Worm (Caenorhabditis elegans) whole organism, L4 larva: ENCODE data around the gene lpr-6.

Experiments
- ZK546.5 ChIP-seq, 2 experiments: sonication (generic microtip); optimal IDR thresholded peaks; 2 replicates each; lab custom pipeline; 2017; ENCODE audit warnings: missing biosample characterization in 2 of 2, missing genetic modification characterization in 2 of 2
- attf-4 ChIP-seq: sonication (generic microtip); optimal IDR thresholded peaks from 3 replicates; lab custom pipeline; 2017; ENCODE audit warnings: missing biosample characterization, missing genetic modification characterization
- lin-39 ChIP-seq: fragments of 150-350 bp; optimal IDR thresholded peaks from 2 replicates; lab custom pipeline; 2014; ENCODE audit warnings: missing biosample characterization, missing genetic modification reagents, missing genetic modification characterization
- lsy-2 ChIP-seq, 2 experiments: fragments of 150-350 bp in 1 of 2; sonication (generic microtip) in 1 of 2; optimal IDR thresholded peaks; 2 replicates each; lab custom pipeline; 2014 to 2017; ENCODE audit warnings: missing biosample characterization in 2 of 2, missing genetic modification characterization in 2 of 2
- madf-9 ChIP-seq: fragments of 200-800 bp; sonication (Bioruptor generic); conservative IDR thresholded peaks from 2 replicates; pipeline ENCODE4 v1.3.6; 2022; ENCODE audit warnings: missing genetic modification reagents, missing genetic modification characterization, missing compliant biosample characterization
- mep-1 ChIP-seq: fragments of 150-350 bp; sonication (generic microtip); optimal IDR thresholded peaks from 3 replicates; lab custom pipeline; 2014; ENCODE audit warnings: missing biosample characterization, missing genetic modification characterization
- nhr-11 ChIP-seq: fragments of 150-350 bp; optimal IDR thresholded peaks from 2 replicates; lab custom pipeline; 2014; ENCODE audit warnings: missing biosample characterization, missing genetic modification characterization
- php-3 ChIP-seq: fragments of 200-800 bp; sonication (Bioruptor generic); IDR thresholded peaks from 2 replicates; pipeline ENCODE4 v1.3.6; 2022; ENCODE audit warnings: missing genetic modification reagents, missing genetic modification characterization, missing compliant biosample characterization
- snpc-4 ChIP-seq: fragments of 150-350 bp; optimal IDR thresholded peaks from 2 replicates; lab custom pipeline; 2014; ENCODE audit warnings: missing biosample characterization, missing genetic modification characterization
- unc-39 ChIP-seq: sonication (generic microtip); optimal IDR thresholded peaks from 2 replicates; lab custom pipeline; 2017; ENCODE audit warnings: missing biosample characterization, missing genetic modification characterization
- zag-1 ChIP-seq: fragments of 150-350 bp; optimal IDR thresholded peaks from 2 replicates; lab custom pipeline; 2014; ENCODE audit warnings: missing biosample characterization, missing genetic modification characterization

- TF ChIP-seq snpc-4 (tag; lab: Kevin White, UChicago), result no peak
- no peak for TF ChIP-seq php-3
- no peak for TF ChIP-seq mep-1
- TF ChIP-seq ZK546.5 (tag; optimal IDR thresholded peaks at IDR 0.05; lab: Kevin White, UChicago), result no peak
- TF ChIP-seq lsy-2 (tag; optimal IDR thresholded peaks at IDR 0.05; lab: Kevin White, UChicago), result no peak
- no peak for TF ChIP-seq zag-1
- no peak for TF ChIP-seq unc-39
- no peak for TF ChIP-seq nhr-11
- no peak for TF ChIP-seq attf-4 (tag; lab: Kevin White, UChicago)
- TF ChIP-seq lin-39 (tag; lab: Kevin White, UChicago), result no peak
- TF ChIP-seq madf-9 (GFP tag; lab: Robert Waterston, UW), result no peak
Observed at ce11 chrX:11010565-11010964, 49.2 kb upstream of the lpr-6 start, which contains the start of gene F58A3.4.
